Worm (Caenorhabditis elegans): Measurements from ENCODE around the gene C15C8.6.

The C15C8.6 gene

DNA sequence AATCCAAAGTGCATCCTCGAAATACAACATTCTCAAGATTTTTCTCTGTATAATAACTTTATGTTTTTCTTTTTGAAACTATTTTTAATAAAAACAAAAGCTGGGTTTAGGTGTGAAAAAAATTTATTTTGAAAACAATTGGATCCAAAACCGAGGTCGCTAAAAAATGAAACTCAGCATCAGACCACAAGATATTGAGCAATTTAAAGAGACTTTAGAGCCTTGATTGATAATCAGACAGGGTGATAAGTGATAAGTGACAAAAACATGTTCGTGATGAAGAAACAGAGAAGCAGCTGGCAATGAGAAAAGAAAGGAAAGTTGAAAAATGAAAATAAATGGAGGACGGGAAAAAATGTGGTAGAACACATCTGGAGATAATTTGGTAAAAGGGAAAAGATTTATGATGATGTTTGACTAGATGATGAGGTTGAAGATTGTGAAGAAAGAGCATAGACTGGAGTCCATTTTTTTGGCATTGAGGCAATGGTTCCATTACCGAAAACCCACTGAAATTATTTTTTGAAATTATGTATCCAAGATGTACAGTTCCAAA is at the start of gene C15C8.6:
C15C8.6 (minus strand) TSS at position 51 of the 556 bp plus-strand sequence.
- TF ChIP-seq snpc-4 (tag; optimal IDR thresholded peaks at IDR 0.05) (no peak), ceh-82 (tag; optimal IDR thresholded peaks at IDR 0.05) (no peak), egl-27 (tag; optimal IDR thresholded peaks at IDR 0.05) (no peak), lin-11 (tag; optimal IDR thresholded peaks at IDR 0.05) (no peak), sma-3 (GFP tag; optimal IDR thresholded peaks at IDR 0.05) (no peak), lin-39 (tag; optimal IDR thresholded peaks at IDR 0.05) (no peak), nhr-77 (tag; optimal IDR thresholded peaks at IDR 0.05) (no peak), skn-1 (tag; optimal IDR thresholded peaks at IDR 0.05) (no peak), ama-1 (optimal IDR thresholded peaks at IDR 0.05) (no peak), unc-39 (tag; optimal IDR thresholded peaks at IDR 0.05) (no peak), mab-5 (tag; optimal IDR thresholded peaks at IDR 0.05) (no peak), crh-2 (tag; optimal IDR thresholded peaks at IDR 0.05) (no peak), nhr-10 (tag; optimal IDR thresholded peaks at IDR 0.05) (no peak), F13H6.1 (tag; optimal IDR thresholded peaks at IDR 0.05) (no peak), ztf-1 (GFP tag; conservative IDR thresholded peaks at IDR 0.05) (no peak), mdl-1 (tag; optimal IDR thresholded peaks at IDR 0.05) (no peak), zag-1 (tag; optimal IDR thresholded peaks at IDR 0.05) (no peak)

DNA sequence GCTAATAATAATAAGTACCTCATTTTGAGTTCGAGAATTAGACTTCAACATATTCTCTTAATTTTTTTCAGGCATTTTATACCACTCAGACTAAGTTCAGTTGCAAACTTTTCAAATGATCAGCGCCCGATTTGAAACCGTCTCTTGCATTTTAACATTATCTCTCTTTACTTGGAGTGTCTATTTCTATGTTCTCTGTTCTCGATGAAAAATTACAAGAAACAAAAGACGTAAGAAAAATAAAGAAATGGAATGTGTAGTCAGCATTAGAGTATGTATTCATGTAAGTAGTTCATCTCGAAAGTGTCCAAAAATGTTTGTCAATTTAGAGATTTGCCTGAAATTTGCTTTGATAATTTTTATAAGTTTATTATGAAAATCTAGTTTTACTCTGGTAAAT is 48.8 kb upstream of the C15C8.6 start, which contains the start of gene ugt-3:
ugt-3 (minus strand) TSS at position 101 of the 400 bp plus-strand sequence.
- TF ChIP-seq elt-3 (tag; optimal IDR thresholded peaks at IDR 0.05) (no peak), nhr-129 (tag; optimal IDR thresholded peaks at IDR 0.05) (no peak), nhr-10 (tag; optimal IDR thresholded peaks at IDR 0.05) (no peak), lsy-2 (tag; optimal IDR thresholded peaks at IDR 0.05) (no peak), unc-39 (tag; optimal IDR thresholded peaks at IDR 0.05) (no peak)

DNA sequence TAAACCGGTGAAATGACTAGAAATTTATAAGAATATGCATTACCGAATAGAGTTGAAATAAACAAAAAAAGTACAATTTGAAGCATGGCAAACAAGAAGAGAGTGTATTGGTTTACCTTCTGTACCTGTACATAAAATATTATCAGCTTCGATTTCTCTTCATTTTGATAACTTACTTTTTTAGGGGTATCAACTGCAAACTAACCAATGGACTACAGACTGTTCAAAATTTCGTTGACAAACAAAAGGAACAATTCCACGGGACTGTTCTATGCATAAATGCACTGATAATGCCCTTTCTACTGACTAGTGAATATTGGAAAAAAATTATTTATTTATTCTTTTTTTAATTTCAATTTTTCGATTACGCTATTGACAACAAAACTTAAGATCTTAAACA is 46.6 kb upstream of the C15C8.6 start, which contains the start of gene ugt-6:
ugt-6 (minus strand) TSS at position 233 of the 400 bp plus-strand sequence.
- TF ChIP-seq nhr-6 (tag; optimal IDR thresholded peaks at IDR 0.05): no peak
- no peak for TF ChIP-seq mdl-1 (tag; optimal IDR thresholded peaks at IDR 0.05)
- TF ChIP-seq unc-39 (tag; optimal IDR thresholded peaks at IDR 0.05): no peak
- TF ChIP-seq Y55F3AM.14 (GFP tag; optimal IDR thresholded peaks at IDR 0.05): no peak
- no peak for TF ChIP-seq nhr-21 (tag; optimal IDR thresholded peaks at IDR 0.05)
- TF ChIP-seq nhr-23 (tag; optimal IDR thresholded peaks at IDR 0.05): no peak
- TF ChIP-seq ama-1 (optimal IDR thresholded peaks at IDR 0.05): no peak
- no peak for TF ChIP-seq nhr-11 (tag; optimal IDR thresholded peaks at IDR 0.05)
- TF ChIP-seq dmd-4 (tag; optimal IDR thresholded peaks at IDR 0.05): no peak
- TF ChIP-seq nhr-129 (tag; optimal IDR thresholded peaks at IDR 0.05): no peak
- TF ChIP-seq peb-1 (tag; optimal IDR thresholded peaks at IDR 0.05): no peak

DNA sequence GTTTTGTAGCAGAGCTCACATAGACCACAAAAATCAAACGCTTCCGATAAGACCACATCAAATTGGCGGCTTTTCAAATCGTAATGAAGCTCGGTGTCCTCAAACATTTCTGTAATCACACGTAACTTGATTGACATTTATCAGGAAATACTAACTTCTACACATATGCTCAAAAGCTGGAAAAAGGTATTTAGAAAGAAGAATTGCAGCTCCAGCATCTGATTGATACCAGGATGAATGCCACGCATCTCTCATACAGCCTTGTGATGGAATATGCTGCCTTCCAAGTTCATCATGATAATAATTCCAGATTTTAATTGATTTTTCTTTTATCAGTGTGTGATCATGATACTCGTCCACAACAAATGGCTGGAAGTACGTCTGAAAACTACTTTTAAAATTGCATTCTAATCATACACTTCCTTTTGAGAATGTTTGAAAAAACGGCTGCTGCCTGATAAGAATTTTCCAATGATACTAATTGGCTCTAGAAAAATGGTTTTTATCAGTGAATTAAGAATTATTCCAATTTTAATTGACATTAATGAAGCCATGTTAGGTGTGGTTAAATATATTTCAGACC is 45.7 kb upstream of the C15C8.6 start:
- TF ChIP-seq nhr-129 (tag; optimal IDR thresholded peaks at IDR 0.05) (no peak), mbf-1 (tag; optimal IDR thresholded peaks at IDR 0.05) (no peak)

DNA sequence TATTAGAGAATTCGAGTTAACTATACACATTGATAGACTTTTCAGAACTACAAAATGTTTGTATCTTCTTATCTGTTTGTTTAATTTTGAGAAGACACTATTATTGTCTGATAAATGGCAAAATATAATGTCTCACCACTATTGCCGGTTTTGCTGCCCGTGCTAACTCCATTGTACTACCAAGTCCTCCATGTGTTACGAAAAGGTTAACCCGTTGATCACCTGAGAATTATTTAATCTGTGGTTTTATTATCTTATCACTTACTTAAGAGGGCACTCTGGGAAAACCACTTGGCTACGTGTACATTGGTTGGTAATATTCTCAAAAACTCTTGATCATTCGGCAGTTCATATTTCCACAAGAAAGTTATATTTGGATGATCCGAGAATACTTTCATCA is 44.6 kb upstream of the C15C8.6 start:
- TF ChIP-seq mbf-1 (tag; optimal IDR thresholded peaks at IDR 0.05) (no peak), unc-39 (tag; optimal IDR thresholded peaks at IDR 0.05) (no peak), snpc-4 (tag; optimal IDR thresholded peaks at IDR 0.05) (no peak), ztf-11 (tag; optimal IDR thresholded peaks at IDR 0.05) (no peak)

DNA sequence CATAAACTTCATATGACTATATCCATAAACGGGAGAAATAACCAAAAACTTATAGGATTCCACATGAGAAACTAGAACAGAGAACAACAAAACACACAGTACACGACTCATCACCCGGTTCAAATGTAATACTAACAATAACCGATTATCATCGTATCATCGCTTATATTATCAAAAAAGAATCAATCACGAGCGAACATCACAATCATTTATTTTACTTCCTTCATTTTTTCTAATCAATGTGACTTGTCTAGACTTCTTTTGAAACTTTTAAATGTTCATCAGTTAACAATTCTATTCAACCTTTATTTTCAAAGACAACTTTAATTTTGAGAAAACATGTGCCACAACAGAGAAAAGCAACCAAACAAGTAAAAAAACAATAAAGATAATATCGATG is 43.9 kb upstream of the C15C8.6 start, which contains the start of gene ugt-4:
ugt-4 (minus strand) TSS at position 141 of the 400 bp plus-strand sequence.
- no peak for TF ChIP-seq sem-4 (tag; optimal IDR thresholded peaks at IDR 0.05)
- TF ChIP-seq fos-1 (tag; optimal IDR thresholded peaks at IDR 0.05): peak; percentile 12
- peak; percentile 3 for TF ChIP-seq sma-9 (GFP tag; optimal IDR thresholded peaks at IDR 0.05)
- TF ChIP-seq sma-9 (tag; optimal IDR thresholded peaks at IDR 0.05): no peak
- no peak for TF ChIP-seq aly-2 (tag; optimal IDR thresholded peaks at IDR 0.05)

All from whole organism, L2 larva.